Worm (Caenorhabditis elegans): ENCODE results near the gene F52E1.3.

The F52E1.3 gene

DNA sequence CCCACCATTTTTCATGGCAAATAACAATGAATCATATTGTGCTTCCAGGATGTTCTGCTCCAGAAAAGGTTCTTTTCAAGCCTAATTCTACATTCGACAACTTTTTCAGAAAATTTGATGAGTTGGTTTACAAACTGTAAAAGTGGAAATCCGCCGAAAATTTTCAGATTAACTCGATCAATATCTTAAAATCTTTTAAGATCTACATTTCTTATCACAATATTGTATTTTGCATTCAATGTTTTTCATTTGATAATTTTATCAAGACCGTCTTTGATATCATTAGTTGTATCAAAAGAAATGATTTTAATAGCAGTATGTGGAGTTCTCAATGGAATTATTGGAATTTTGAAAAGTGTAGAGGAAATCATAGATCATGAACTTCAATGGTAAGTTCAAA is 34.8 kb upstream of the F52E1.3 start, which contains the start of gene F38E1.6:
TSS of gene F38E1.6 (plus strand) at position 301 of the 400 bp plus-strand sequence.
- TF ChIP-seq sea-2 (GFP tag; IDR thresholded peaks at IDR 0.05) (no peak), ekl-4 (GFP tag; IDR thresholded peaks at IDR 0.05) (no peak), F52B5.7 (tag; optimal IDR thresholded peaks at IDR 0.05) (no peak), lin-54 (GFP tag; optimal IDR thresholded peaks at IDR 0.05) (no peak), attf-3 (GFP tag; conservative IDR thresholded peaks at IDR 0.05) (no peak), K11D2.4 (GFP tag; IDR thresholded peaks at IDR 0.05) (no peak), ama-1 (optimal IDR thresholded peaks at IDR 0.05) (no peak), ama-1 (GFP tag; optimal IDR thresholded peaks at IDR 0.05) (no peak), Y53G8AR.9 (GFP tag; conservative IDR thresholded peaks at IDR 0.05) (no peak)

DNA sequence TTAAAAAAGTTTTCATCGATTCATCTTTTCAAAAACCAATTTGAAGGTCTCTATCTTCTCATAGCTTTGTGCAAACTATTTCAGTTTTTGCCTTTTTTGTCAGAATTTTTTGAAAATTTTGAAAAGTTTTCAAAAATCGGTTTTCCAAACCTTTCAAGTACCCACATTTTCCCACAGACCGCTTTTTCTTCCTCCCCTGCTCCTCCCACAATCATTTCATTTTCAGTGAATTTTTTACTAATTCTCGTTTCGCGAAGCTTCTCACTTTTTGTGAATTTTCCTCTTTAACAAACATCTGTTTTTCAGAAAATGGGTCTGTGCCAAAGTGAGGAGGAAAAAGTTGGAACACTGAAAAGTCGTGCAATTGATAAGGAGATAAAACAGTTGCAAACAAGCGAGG is 23.9 kb upstream of the F52E1.3 start, which contains the start of gene gpa-2:
TSS of gene gpa-2 (plus strand) at position 301 of the 400 bp plus-strand sequence.
- no peak for TF ChIP-seq hmg-20 (GFP tag; IDR thresholded peaks at IDR 0.05)
- no peak for TF ChIP-seq zim-3 (tag; optimal IDR thresholded peaks at IDR 0.05)
- TF ChIP-seq Y56A3A.18 (GFP tag; IDR thresholded peaks at IDR 0.05) = no peak
- TF ChIP-seq sea-2 (GFP tag; IDR thresholded peaks at IDR 0.05) = no peak
- no peak for TF ChIP-seq tbx-9 (tag; optimal IDR thresholded peaks at IDR 0.05; ENCODE audit: borderline replicate concordance)
- no peak for TF ChIP-seq F39B2.1 (GFP tag; IDR thresholded peaks at IDR 0.05)
- no peak for TF ChIP-seq lsl-1 (GFP tag; optimal IDR thresholded peaks at IDR 0.05)
- no peak for TF ChIP-seq madf-8 (GFP tag; conservative IDR thresholded peaks at IDR 0.05)
- TF ChIP-seq efl-1 (GFP tag; optimal IDR thresholded peaks at IDR 0.05) = no peak
- TF ChIP-seq Y67H2A.10 (GFP tag; conservative IDR thresholded peaks at IDR 0.05) = no peak
- no peak for TF ChIP-seq repo-1 (tag; optimal IDR thresholded peaks at IDR 0.05)
- TF ChIP-seq ztf-18 (tag; optimal IDR thresholded peaks at IDR 0.05) = no peak
- no peak for TF ChIP-seq B0019.2 (GFP tag; conservative IDR thresholded peaks at IDR 0.05)

DNA sequence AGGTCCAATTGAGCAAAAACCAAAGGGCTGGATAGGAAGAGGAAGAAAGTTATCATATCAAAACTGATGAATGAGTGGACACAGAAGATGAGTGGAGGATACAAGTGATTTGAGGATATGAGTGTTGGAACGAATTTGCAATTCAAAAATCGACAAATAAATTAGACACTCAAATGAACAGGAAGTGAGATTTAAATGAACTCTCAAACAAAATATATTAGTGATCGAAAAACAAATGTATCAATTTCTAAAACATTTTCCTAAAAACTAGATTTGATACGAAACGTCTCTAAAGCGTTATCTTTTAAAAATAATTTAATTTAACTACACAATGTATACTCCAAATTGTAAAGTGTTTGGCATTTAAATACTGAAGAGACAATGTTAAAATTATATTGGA is 19.2 kb upstream of the F52E1.3 start, which contains the start of gene F38E1.10:
TSS of gene F38E1.10 (minus strand) at position 101 of the 400 bp plus-strand sequence.
- TF ChIP-seq snpc-4 (GFP tag; optimal IDR thresholded peaks at IDR 0.05) = no peak
- TF ChIP-seq snpc-4 (tag; optimal IDR thresholded peaks at IDR 0.05) = no peak
- TF ChIP-seq lin-35 (GFP tag; optimal IDR thresholded peaks at IDR 0.05) = no peak
- TF ChIP-seq ztf-25 (GFP tag; IDR thresholded peaks at IDR 0.05) = no peak
- no peak for TF ChIP-seq ztf-22 (GFP tag; optimal IDR thresholded peaks at IDR 0.05)
- TF ChIP-seq sdz-38 (tag; optimal IDR thresholded peaks at IDR 0.05) = no peak
- no peak for TF ChIP-seq snpc-1.3 (tag; optimal IDR thresholded peaks at IDR 0.05; ENCODE audit: insufficient read depth)
- TF ChIP-seq madf-3 (GFP tag; IDR thresholded peaks at IDR 0.05) = no peak
- TF ChIP-seq ztf-3 (GFP tag; optimal IDR thresholded peaks at IDR 0.05) = no peak
- no peak for TF ChIP-seq efl-1 (GFP tag; optimal IDR thresholded peaks at IDR 0.05)
- no peak for TF ChIP-seq akir-1 (GFP tag; optimal IDR thresholded peaks at IDR 0.05)
- no peak for TF ChIP-seq nhr-179 (tag; optimal IDR thresholded peaks at IDR 0.05)
- TF ChIP-seq F22D6.2 (tag; optimal IDR thresholded peaks at IDR 0.05) = no peak
- TF ChIP-seq chd-7 (tag; optimal IDR thresholded peaks at IDR 0.05) = no peak
- TF ChIP-seq sptf-2 (GFP tag; optimal IDR thresholded peaks at IDR 0.05) = no peak
- TF ChIP-seq madf-6 (GFP tag; IDR thresholded peaks at IDR 0.05) = no peak
- TF ChIP-seq unc-130 (GFP tag; optimal IDR thresholded peaks at IDR 0.05) = no peak
- TF ChIP-seq D2030.7 (GFP tag; IDR thresholded peaks at IDR 0.05) = no peak
- TF ChIP-seq F52B5.7 (tag; optimal IDR thresholded peaks at IDR 0.05) = no peak
